Worm (Caenorhabditis elegans): ENCODE measurements around the gene ncx-6.

Gene ncx-6

DNA sequence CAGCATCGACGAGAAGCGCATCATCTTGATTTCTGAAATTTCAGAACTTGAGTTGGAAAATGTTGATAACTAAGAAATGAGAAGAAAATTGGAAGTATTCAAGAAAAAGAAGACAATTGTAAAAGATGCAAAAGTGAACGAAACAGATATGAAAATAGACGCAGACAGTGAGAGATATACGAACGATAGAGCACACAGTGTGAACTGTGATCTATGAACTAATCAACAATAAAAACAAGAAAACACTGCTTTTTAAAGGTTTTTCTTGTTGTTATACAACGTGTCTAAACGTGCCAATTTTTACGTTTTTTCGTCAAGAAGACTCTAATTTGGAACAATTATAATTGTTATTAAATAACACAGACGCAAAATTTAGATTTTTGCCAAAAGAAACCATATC is 39.1 kb upstream of the ncx-6 start, which contains the start of gene ech-6:
Gene ech-6 (minus strand): TSS at position 32 of the 400 bp plus-strand sequence.
- TF ChIP-seq snpc-1.2 (GFP tag; IDR thresholded peaks at IDR 0.05): no peak
- TF ChIP-seq hmg-1.1 (GFP tag; IDR thresholded peaks at IDR 0.05): peak; percentile 11; the same call in 1 of the 2 replicates
- no peak for TF ChIP-seq F37D6.2 (tag; optimal IDR thresholded peaks at IDR 0.05)
- TF ChIP-seq hif-1 (tag; optimal IDR thresholded peaks at IDR 0.05): peak in 1 of 2 experiments; percentile 42
- TF ChIP-seq ceh-20 (GFP tag; IDR thresholded peaks at IDR 0.05): no peak
- no peak for TF ChIP-seq spr-1 (tag; optimal IDR thresholded peaks at IDR 0.05)
- TF ChIP-seq nhr-42 (GFP tag; IDR thresholded peaks at IDR 0.05): no peak
- peak; percentile 8 for TF ChIP-seq mep-1 (tag; optimal IDR thresholded peaks at IDR 0.05)
- TF ChIP-seq hlh-30 (tag; optimal IDR thresholded peaks at IDR 0.05; ENCODE audit: insufficient read depth): peak; percentile 5
- TF ChIP-seq T26A8.4 (GFP tag; IDR thresholded peaks at IDR 0.05): no peak
- TF ChIP-seq lin-1 (GFP tag; IDR thresholded peaks at IDR 0.05): 0 out of 2 replicates have a peak, but pooled peaks have one; percentile 29
- TF ChIP-seq lin-38 (GFP tag; IDR thresholded peaks at IDR 0.05): peak; percentile 51
- peak; percentile 32 for TF ChIP-seq dpl-1 (GFP tag; optimal IDR thresholded peaks at IDR 0.05)
- peak; percentile 45 for TF ChIP-seq nhr-102 (tag; optimal IDR thresholded peaks at IDR 0.05)
- no peak for TF ChIP-seq daf-16 (GFP tag; optimal IDR thresholded peaks at IDR 0.05)
- peak; percentile 96 for TF ChIP-seq daf-16 (tag; optimal IDR thresholded peaks at IDR 0.05)
- peak; percentile 11 for TF ChIP-seq nhr-48 (tag; optimal IDR thresholded peaks at IDR 0.05)
- TF ChIP-seq lim-7 (GFP tag; IDR thresholded peaks at IDR 0.05): no peak
- peak; percentile 11 for TF ChIP-seq nhr-28 (tag; optimal IDR thresholded peaks at IDR 0.05)
- TF ChIP-seq D1046.2 (GFP tag; IDR thresholded peaks at IDR 0.05): no peak
- TF ChIP-seq nhr-10 (tag; optimal IDR thresholded peaks at IDR 0.05): no peak
- no peak for TF ChIP-seq tra-1 (GFP tag; IDR thresholded peaks at IDR 0.05)
- no peak for TF ChIP-seq lin-29 (GFP tag; IDR thresholded peaks at IDR 0.05)
- no peak for TF ChIP-seq nhr-41 (GFP tag; IDR thresholded peaks at IDR 0.05)
- TF ChIP-seq duxl-1 (tag; optimal IDR thresholded peaks at IDR 0.05; ENCODE audit: poor library complexity): no peak
- TF ChIP-seq mes-2 (tag; optimal IDR thresholded peaks at IDR 0.05; ENCODE audit: poor library complexity, severe bottlenecking): peak; percentile 1
- TF ChIP-seq php-3 (GFP tag; IDR thresholded peaks at IDR 0.05): peak; percentile 21; the same call in 1 of the 2 replicates
- no peak for TF ChIP-seq saeg-2 (GFP tag; IDR thresholded peaks at IDR 0.05)
- peak; percentile 11 for TF ChIP-seq pqm-1 (tag; optimal IDR thresholded peaks at IDR 0.05)
- peak; percentile 72 for TF ChIP-seq dmd-6 (GFP tag; IDR thresholded peaks at IDR 0.05)
- TF ChIP-seq dve-1 (tag; optimal IDR thresholded peaks at IDR 0.05; ENCODE audit: insufficient read depth): peak; percentile 83
- TF ChIP-seq rbr-2 (tag; optimal IDR thresholded peaks at IDR 0.05): no peak
- TF ChIP-seq hlh-11 (tag; optimal IDR thresholded peaks at IDR 0.05): peak; percentile 58
- no peak for TF ChIP-seq aly-2 (tag; optimal IDR thresholded peaks at IDR 0.05)
- no peak for TF ChIP-seq T20F7.1 (GFP tag; optimal IDR thresholded peaks at IDR 0.05)
- TF ChIP-seq aha-1 (tag): no peak
- TF ChIP-seq ZK546.5 (tag; optimal IDR thresholded peaks at IDR 0.05): no peak
- no peak for TF ChIP-seq F10B5.3 (tag; optimal IDR thresholded peaks at IDR 0.05)
- TF ChIP-seq lsy-2 (tag; optimal IDR thresholded peaks at IDR 0.05): peak in 1 of 2 experiments; percentile 71

DNA sequence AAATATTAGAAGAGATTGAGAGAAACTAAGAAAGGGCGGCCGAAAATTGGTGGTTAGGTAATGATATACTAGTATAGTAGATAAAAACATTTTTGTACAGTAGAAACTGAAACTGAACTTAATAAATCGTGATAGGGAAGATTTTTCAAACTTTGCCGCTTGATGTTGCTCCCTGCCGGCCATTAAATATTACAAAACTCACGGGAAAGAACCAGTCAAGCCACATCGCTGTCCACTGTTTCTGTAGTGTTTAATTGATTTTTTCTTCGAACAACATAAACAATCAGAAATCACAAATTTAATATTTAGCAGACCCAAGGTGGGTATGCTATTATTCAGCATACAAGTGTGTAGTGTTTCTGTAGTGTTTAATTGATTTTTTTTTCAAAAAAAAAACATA is 37.3 kb upstream of the ncx-6 start, which contains the start of gene T05G5.5:
Gene T05G5.5 (minus strand): TSS at position 359 of the 400 bp plus-strand sequence.
- TF ChIP-seq dve-1 (tag; optimal IDR thresholded peaks at IDR 0.05; ENCODE audit: insufficient read depth) (peak; percentile 50), dmd-8 (GFP tag; IDR thresholded peaks at IDR 0.05) (0 out of 2 replicates have a peak, but pooled peaks have one; percentile 33), ceh-28 (tag; optimal IDR thresholded peaks at IDR 0.05) (no peak), ceh-20 (GFP tag; IDR thresholded peaks at IDR 0.05) (no peak), nhr-11 (tag; optimal IDR thresholded peaks at IDR 0.05) (no peak), nhr-111 (GFP tag; optimal IDR thresholded peaks at IDR 0.05) (no peak), F37D6.2 (tag; optimal IDR thresholded peaks at IDR 0.05) (no peak), Y105C5A.15 (GFP tag; IDR thresholded peaks at IDR 0.05) (no peak), set-16 (GFP tag; IDR thresholded peaks at IDR 0.05) (no peak), lsy-2 (tag; optimal IDR thresholded peaks at IDR 0.05) (peak in 1 of 2 experiments; percentile 18), vab-7 (GFP tag; IDR thresholded peaks at IDR 0.05) (no peak), gei-8 (GFP tag; optimal IDR thresholded peaks at IDR 0.05) (no peak), nhr-237 (tag; optimal IDR thresholded peaks at IDR 0.05) (no peak), attf-4 (tag; optimal IDR thresholded peaks at IDR 0.05) (no peak), hmg-1.1 (GFP tag; IDR thresholded peaks at IDR 0.05) (no peak), R02D3.7 (tag; optimal IDR thresholded peaks at IDR 0.05) (no peak), ceh-44 (GFP tag; IDR thresholded peaks at IDR 0.05) (no peak), duxl-1 (tag; optimal IDR thresholded peaks at IDR 0.05; ENCODE audit: poor library complexity) (peak; percentile 12)

All from whole organism, L4 larva.